Worm (Caenorhabditis elegans) whole organism, late embryonic: Measurements from ENCODE around the gene cee-1.

Experiments used
- C38D4.7 ChIP-seq: fragments of 200-800 bp; sonication (Bioruptor generic); optimal IDR thresholded peaks from 2 replicates; lab custom pipeline; 2018; ENCODE audit warnings: mild to moderate bottlenecking, missing genetic modification characterization, moderate library complexity, missing compliant biosample characterization
- K02D7.2 ChIP-seq: sonication (generic microtip); optimal IDR thresholded peaks from 2 replicates; lab custom pipeline; 2017; ENCODE audit warnings: mild to moderate bottlenecking, missing genetic modification characterization, missing compliant biosample characterization
- T23F11.4 ChIP-seq: fragments of 200-800 bp; sonication (Bioruptor generic); optimal IDR thresholded peaks from 2 replicates; lab custom pipeline; 2018; ENCODE audit warnings: mild to moderate bottlenecking, missing genetic modification characterization, missing compliant biosample characterization
- Y22D7AL.16 ChIP-seq: sonication (generic microtip); optimal IDR thresholded peaks from 2 replicates; lab custom pipeline; 2016; ENCODE audit warnings: missing genetic modification characterization, missing compliant biosample characterization
- ama-1 ChIP-seq: fragments of 150-350 bp; optimal IDR thresholded peaks from 2 replicates; lab custom pipeline; 2014
- ceh-30 ChIP-seq: fragments of 150-350 bp; optimal IDR thresholded peaks from 2 replicates; lab custom pipeline; 2014; ENCODE audit warnings: missing biosample characterization, missing genetic modification characterization
- ceh-31 ChIP-seq: sonication (generic microtip); optimal IDR thresholded peaks from 2 replicates; lab custom pipeline; 2016; ENCODE audit warnings: missing genetic modification characterization, missing compliant biosample characterization
- ceh-48 ChIP-seq: sonication (generic microtip); optimal IDR thresholded peaks from 2 replicates; lab custom pipeline; 2016; ENCODE audit warnings: missing genetic modification characterization, inconsistent platforms, missing compliant biosample characterization
- ceh-9 ChIP-seq: sonication (generic microtip); optimal IDR thresholded peaks from 2 replicates; lab custom pipeline; 2016; ENCODE audit warnings: mild to moderate bottlenecking, missing genetic modification characterization, inconsistent platforms, missing compliant biosample characterization
- dmd-4 ChIP-seq: sonication (generic microtip); optimal IDR thresholded peaks from 2 replicates; lab custom pipeline; 2016; ENCODE audit warnings: borderline replicate concordance, missing genetic modification characterization, missing compliant biosample characterization
- elt-2 ChIP-seq: sonication (generic microtip); optimal IDR thresholded peaks from 2 replicates; lab custom pipeline; 2016; ENCODE audit warnings: missing genetic modification reagents, missing genetic modification characterization, missing compliant biosample characterization
- elt-4 ChIP-seq: sonication (generic microtip); optimal IDR thresholded peaks from 2 replicates; lab custom pipeline; 2016; ENCODE audit warnings: missing genetic modification characterization, missing compliant biosample characterization
- eyg-1 ChIP-seq: sonication (generic microtip); optimal IDR thresholded peaks from 2 replicates; lab custom pipeline; 2016; ENCODE audit warnings: missing genotype, missing genetic modification characterization, missing compliant biosample characterization
- fax-1 ChIP-seq: sonication (generic microtip); optimal IDR thresholded peaks from 2 replicates; lab custom pipeline; 2016; ENCODE audit warnings: missing genotype, missing genetic modification characterization, missing compliant biosample characterization
- fkh-6 ChIP-seq: sonication (generic microtip); optimal IDR thresholded peaks from 2 replicates; lab custom pipeline; 2016; ENCODE audit warnings: missing genetic modification characterization, missing compliant biosample characterization
- gmeb-2 ChIP-seq: sonication (generic microtip); optimal IDR thresholded peaks from 2 replicates; lab custom pipeline; 2016; ENCODE audit warnings: missing genetic modification characterization, inconsistent platforms, missing compliant biosample characterization
- hlh-13 ChIP-seq: fragments of 200-800 bp; sonication (Bioruptor generic); optimal IDR thresholded peaks from 2 replicates; lab custom pipeline; 2018; ENCODE audit warnings: mild to moderate bottlenecking, missing genetic modification characterization, missing compliant biosample characterization
- hlh-15 ChIP-seq: sonication (generic microtip); optimal IDR thresholded peaks from 2 replicates; lab custom pipeline; 2016; ENCODE audit warnings: missing genetic modification characterization, missing compliant biosample characterization
- hlh-30 ChIP-seq: sonication (generic microtip); optimal IDR thresholded peaks from 2 replicates; lab custom pipeline; 2017; ENCODE audit warnings: antibody characterized with exemption, missing genetic modification characterization, missing compliant biosample characterization; ENCODE audit not compliant: insufficient read depth
- hlh-6 ChIP-seq: sonication (generic microtip); optimal IDR thresholded peaks from 2 replicates; lab custom pipeline; 2016; ENCODE audit warnings: missing genotype, missing genetic modification characterization, missing compliant biosample characterization
- hlh-8 ChIP-seq: sonication (generic microtip); optimal IDR thresholded peaks from 2 replicates; lab custom pipeline; 2016; ENCODE audit warnings: missing genotype, missing genetic modification characterization, missing compliant biosample characterization
- nfya-1 ChIP-seq: sonication (generic microtip); optimal IDR thresholded peaks from 2 replicates; lab custom pipeline; 2017; ENCODE audit warnings: missing genetic modification characterization, mild to moderate bottlenecking, missing compliant biosample characterization, antibody characterized with exemption, moderate library complexity
- nhr-11 ChIP-seq: fragments of 150-350 bp; optimal IDR thresholded peaks from 2 replicates; lab custom pipeline; 2014; ENCODE audit warnings: missing biosample characterization, missing genetic modification characterization
- npax-4 ChIP-seq: sonication (generic microtip); optimal IDR thresholded peaks from 2 replicates; lab custom pipeline; 2016; ENCODE audit warnings: missing genetic modification characterization, missing compliant biosample characterization
- pag-3 ChIP-seq: sonication (generic microtip); optimal IDR thresholded peaks from 2 replicates; lab custom pipeline; 2016; ENCODE audit warnings: missing compliant biosample characterization, missing genetic modification characterization, borderline replicate concordance
- pat-9 ChIP-seq: fragments of 200-800 bp; sonication (Bioruptor generic); optimal IDR thresholded peaks from 2 replicates; lab custom pipeline; 2018; ENCODE audit warnings: mild to moderate bottlenecking, missing genetic modification characterization, moderate library complexity, missing compliant biosample characterization
- pax-1 ChIP-seq: fragments of 150-350 bp; optimal IDR thresholded peaks from 2 replicates; lab custom pipeline; 2014; ENCODE audit warnings: missing biosample characterization, missing genetic modification characterization
- pha-2 ChIP-seq: sonication (generic microtip); optimal IDR thresholded peaks from 2 replicates; lab custom pipeline; 2017; ENCODE audit warnings: mild to moderate bottlenecking, missing genetic modification characterization, missing compliant biosample characterization
- pqm-1 ChIP-seq: sonication (generic microtip); optimal IDR thresholded peaks from 2 replicates; lab custom pipeline; 2016; ENCODE audit warnings: missing genetic modification characterization, missing compliant biosample characterization
- pros-1 ChIP-seq: fragments of 150-350 bp; optimal IDR thresholded peaks from 2 replicates; lab custom pipeline; 2014; ENCODE audit warnings: missing biosample characterization, missing genetic modification reagents, missing genetic modification characterization
- sdc-2 ChIP-seq: sonication (generic microtip); optimal IDR thresholded peaks from 2 replicates; lab custom pipeline; 2016; ENCODE audit warnings: missing genotype, missing genetic modification characterization, missing compliant biosample characterization
- syd-9 ChIP-seq: sonication (generic microtip); optimal IDR thresholded peaks from 2 replicates; lab custom pipeline; 2016; ENCODE audit warnings: mild to moderate bottlenecking, missing genetic modification characterization, moderate library complexity, missing compliant biosample characterization
- tbx-7 ChIP-seq: sonication (generic microtip); optimal IDR thresholded peaks from 2 replicates; lab custom pipeline; 2016; ENCODE audit warnings: missing genotype, missing genetic modification characterization, missing compliant biosample characterization
- unc-42 ChIP-seq: sonication (generic microtip); optimal IDR thresholded peaks from 2 replicates; lab custom pipeline; 2016; ENCODE audit warnings: missing genotype, missing genetic modification characterization, missing compliant biosample characterization
- zip-5 ChIP-seq: sonication (generic microtip); optimal IDR thresholded peaks from 2 replicates; lab custom pipeline; 2016; ENCODE audit warnings: missing genetic modification characterization, missing compliant biosample characterization

The cee-1 gene

DNA sequence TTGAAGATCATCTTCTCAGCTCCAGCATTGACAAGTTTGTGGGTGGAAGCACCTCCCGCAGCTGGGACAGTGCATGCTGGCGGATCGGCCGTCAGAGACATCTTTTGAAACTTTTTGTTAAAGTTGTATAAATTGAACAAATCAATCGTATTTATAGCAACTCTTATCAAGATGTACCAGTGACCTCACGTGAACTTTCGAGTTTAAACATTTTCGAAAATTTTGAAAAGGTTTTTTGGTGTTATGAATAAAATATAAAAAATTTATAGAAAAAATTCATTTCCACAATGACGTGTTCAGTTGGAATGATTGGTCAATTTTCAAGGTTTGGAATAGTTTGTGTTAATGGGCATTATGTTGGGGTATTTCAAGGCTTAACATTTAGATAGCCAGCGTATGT, 43.9 kb upstream of the cee-1 start, which contains the start of the genes msd-4 and C35D10.3:
msd-4 (minus strand) TSS at position 101 of the 400 bp plus-strand sequence.
C35D10.3 (plus strand) TSS at position 279 of the 400 bp plus-strand sequence.
- no peak for TF ChIP-seq pros-1
- no peak for TF ChIP-seq ceh-48 (tag; lab: Kevin White, UChicago)
- TF ChIP-seq dmd-4 (tag; lab: Kevin White, UChicago), result no peak
- TF ChIP-seq K02D7.2 (tag; lab: Kevin White, UChicago), result no peak
- no peak for TF ChIP-seq hlh-15 (tag; lab: Kevin White, UChicago)
- no peak for TF ChIP-seq C38D4.7 (GFP tag; lab: Kevin White, UChicago)
- no peak for TF ChIP-seq T23F11.4 (GFP tag; lab: Kevin White, UChicago)
- TF ChIP-seq fkh-6 (tag; lab: Kevin White, UChicago), result no peak
- no peak for TF ChIP-seq nhr-11 (tag; lab: Kevin White, UChicago)
- TF ChIP-seq ceh-30 (tag; lab: Kevin White, UChicago), result no peak
- no peak for TF ChIP-seq eyg-1
- TF ChIP-seq ama-1 (lab: Kevin White, UChicago), result no peak
- TF ChIP-seq hlh-30 (tag; lab: Kevin White, UChicago), result no peak
- TF ChIP-seq, all 69 proteins: peak for 0

DNA sequence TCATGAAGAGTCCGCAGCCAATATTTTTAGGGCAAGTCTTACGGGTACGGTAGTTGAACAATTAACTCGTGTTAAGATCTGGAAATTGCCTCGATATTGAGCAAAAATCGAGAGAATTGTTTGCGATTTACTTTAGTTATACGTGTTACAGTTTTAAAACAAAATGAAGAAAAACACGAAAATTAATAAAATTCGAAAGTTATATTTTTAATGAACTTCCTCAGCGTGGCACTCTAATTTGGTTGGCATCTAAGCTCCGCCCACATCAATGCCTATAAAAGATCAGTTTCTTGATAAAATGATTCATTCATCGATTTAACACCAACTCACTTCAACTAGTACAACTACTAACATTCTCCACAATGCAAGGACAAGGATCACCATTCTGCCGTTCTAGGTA, 42.0 kb upstream of the cee-1 start, which contains the start of gene gipc-1:
gipc-1 (plus strand) TSS at position 301 of the 400 bp plus-strand sequence.
- TF ChIP-seq tbx-7 (tag; lab: Kevin White, UChicago) (no peak), gmeb-2 (tag; lab: Kevin White, UChicago) (no peak), hlh-6 (tag; lab: Kevin White, UChicago) (no peak), hlh-15 (tag; lab: Kevin White, UChicago) (no peak), sdc-2 (tag; lab: Kevin White, UChicago) (no peak), syd-9 (tag; lab: Kevin White, UChicago) (no peak)

ce11 chrIII:4873395-4873794, 39.1 kb upstream of the cee-1 start:
- TF ChIP-seq nfya-1 (tag; lab: Kevin White, UChicago), result no peak
- TF ChIP-seq pqm-1 (tag; lab: Kevin White, UChicago), result no peak
- no peak for TF ChIP-seq hlh-13
- no peak for TF ChIP-seq pag-3 (tag; lab: Kevin White, UChicago)
- no peak for TF ChIP-seq pat-9 (tag; lab: Kevin White, UChicago)
- no peak for TF ChIP-seq pax-1 (tag; lab: Kevin White, UChicago)

DNA sequence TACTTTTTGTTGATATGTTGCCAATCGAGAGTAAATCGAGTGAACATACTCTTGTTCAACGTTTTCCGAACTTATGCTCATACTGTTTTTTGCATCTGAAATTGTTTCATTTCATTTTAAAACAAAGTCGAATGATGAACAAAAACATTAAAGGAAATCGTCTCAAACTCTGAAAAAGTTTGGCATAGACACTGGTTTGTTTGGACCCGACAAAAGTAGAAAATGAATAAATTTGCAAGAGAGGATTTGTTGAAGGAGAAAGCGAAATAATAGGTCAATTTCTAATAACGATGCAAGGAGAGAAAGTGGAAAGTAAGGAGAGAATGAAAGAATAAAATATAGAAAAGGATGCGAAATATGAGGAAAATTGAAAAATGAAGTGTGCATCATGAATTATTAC, 37.8 kb upstream of the cee-1 start, which contains the start of gene C35D10.12:
C35D10.12 (minus strand) TSS at position 101 of the 400 bp plus-strand sequence.
- TF ChIP-seq dmd-4 (tag; lab: Kevin White, UChicago) (no peak), fax-1 (no peak), pha-2 (no peak), elt-4 (no peak), hlh-8 (tag; lab: Kevin White, UChicago) (no peak), K02D7.2 (tag; lab: Kevin White, UChicago) (no peak), ceh-9 (tag; lab: Kevin White, UChicago) (no peak)

- TF ChIP-seq Y22D7AL.16 (tag; lab: Kevin White, UChicago) (no peak), T23F11.4 (GFP tag; lab: Kevin White, UChicago) (no peak), elt-2 (tag; lab: Kevin White, UChicago) (no peak), ceh-31 (tag; lab: Kevin White, UChicago) (peak; percentile 24)
These were observed 36.8 kb upstream of the cee-1 start for ce11 chrIII:4875663-4876062.

DNA sequence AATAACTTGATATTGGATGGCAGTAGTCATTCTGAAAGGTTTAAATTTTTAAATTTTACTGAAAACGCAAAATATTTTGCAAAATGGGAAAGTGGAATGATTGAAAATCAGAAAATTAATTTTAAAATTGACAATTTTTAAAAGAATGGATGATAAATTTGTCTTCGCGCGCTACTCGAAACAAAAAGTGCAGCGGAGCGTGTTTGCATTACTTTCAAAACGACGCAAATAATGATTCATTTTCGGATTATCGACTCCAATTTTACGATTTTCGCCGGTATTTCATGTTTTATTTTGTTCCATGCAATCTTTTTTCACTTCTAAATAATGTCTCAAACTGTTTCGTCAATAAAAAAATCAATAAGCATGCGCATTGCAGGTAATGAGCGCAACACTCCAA, 34.2 kb upstream of the cee-1 start, which contains the start of the genes tost-1 and arx-6:
tost-1 (minus strand) TSS at position 31 of the 400 bp plus-strand sequence.
arx-6 (plus strand) TSS at position 378 of the 400 bp plus-strand sequence.
- TF ChIP-seq elt-2 (tag; lab: Kevin White, UChicago), result peak; percentile 21
- no peak for TF ChIP-seq zip-5 (tag; lab: Kevin White, UChicago)
- TF ChIP-seq unc-42 (tag; lab: Kevin White, UChicago), result peak; percentile 22
- no peak for TF ChIP-seq npax-4 (tag; lab: Kevin White, UChicago)
- TF ChIP-seq K02D7.2 (tag; lab: Kevin White, UChicago), result no peak
